Worm (Caenorhabditis elegans) whole organism, early embryonic: Measurements from ENCODE around the gene nsy-1.

Source experiments
- B0310.2 ChIP-seq: sonication (generic microtip); optimal IDR thresholded peaks from 2 replicates; lab custom pipeline; 2016; ENCODE audit warnings: mild to moderate bottlenecking, missing genetic modification characterization, missing compliant biosample characterization
- F13C5.2 ChIP-seq: sonication (generic microtip); optimal IDR thresholded peaks from 2 replicates; lab custom pipeline; 2017; ENCODE audit warnings: mild to moderate bottlenecking, missing genetic modification characterization, inconsistent platforms, missing compliant biosample characterization
- aly-1 ChIP-seq: sonication (generic microtip); optimal IDR thresholded peaks from 2 replicates; lab custom pipeline; 2016; ENCODE audit warnings: missing genetic modification characterization, missing compliant biosample characterization
- ama-1 ChIP-seq: fragments of 150-350 bp; optimal IDR thresholded peaks from 2 replicates; lab custom pipeline; 2014
- ceh-13 ChIP-seq: fragments of 200-800 bp; sonication (Bioruptor generic); optimal IDR thresholded peaks from 2 replicates; lab custom pipeline; 2018; ENCODE audit warnings: mild to moderate bottlenecking, missing genetic modification characterization, missing compliant biosample characterization
- ceh-36 ChIP-seq: sonication (generic microtip); optimal IDR thresholded peaks from 2 replicates; lab custom pipeline; 2016; ENCODE audit warnings: missing genetic modification characterization, inconsistent platforms, missing compliant biosample characterization
- ets-7 ChIP-seq: sonication (generic microtip); optimal IDR thresholded peaks from 2 replicates; lab custom pipeline; 2016; ENCODE audit warnings: missing genotype, missing genetic modification characterization, missing compliant biosample characterization
- flt-1 ChIP-seq: fragments of 200-800 bp; sonication (Bioruptor generic); IDR thresholded peaks from 2 replicates; pipeline ENCODE4 v1.3.6; 2022; ENCODE audit warnings: missing genetic modification characterization, missing compliant biosample characterization
- hmbx-1 ChIP-seq: sonication (generic microtip); optimal IDR thresholded peaks from 2 replicates; lab custom pipeline; 2016; ENCODE audit warnings: mild to moderate bottlenecking, missing genetic modification characterization, missing compliant biosample characterization
- hmg-4 ChIP-seq: fragments of 200-800 bp; sonication (Bioruptor generic); optimal IDR thresholded peaks from 2 replicates; lab custom pipeline; 2018; ENCODE audit warnings: mild to moderate bottlenecking, missing genetic modification characterization, missing compliant biosample characterization
- hnd-1 ChIP-seq: sonication (generic microtip); optimal IDR thresholded peaks from 2 replicates; lab custom pipeline; 2016; ENCODE audit warnings: missing genetic modification characterization, missing compliant biosample characterization
- pes-1 ChIP-seq: fragments of 200-800 bp; sonication (Bioruptor generic); IDR thresholded peaks from 2 replicates; pipeline ENCODE4 v1.3.6; 2022; ENCODE audit warnings: missing genetic modification reagents, missing genetic modification characterization, missing compliant biosample characterization
- scrt-1 ChIP-seq: fragments of 200-800 bp; sonication (Bioruptor generic); IDR thresholded peaks from 2 replicates; pipeline ENCODE4 v1.3.6; 2022; ENCODE audit warnings: missing genetic modification characterization, missing compliant biosample characterization
- sea-1 ChIP-seq: fragments of 200-800 bp; sonication (Bioruptor generic); conservative IDR thresholded peaks from 2 replicates; pipeline ENCODE4 v1.3.6; 2022; ENCODE audit warnings: missing genetic modification characterization, missing compliant biosample characterization
- tbx-11 ChIP-seq: fragments of 200-800 bp; sonication (Bioruptor generic); IDR thresholded peaks from 2 replicates; pipeline ENCODE4 v1.3.6; 2022; ENCODE audit warnings: missing genetic modification characterization, missing compliant biosample characterization
- tbx-37 ChIP-seq: fragments of 200-800 bp; sonication (Bioruptor generic); conservative IDR thresholded peaks from 2 replicates; pipeline ENCODE4 v1.3.6; 2022; ENCODE audit warnings: missing genetic modification reagents, missing genetic modification characterization, missing compliant biosample characterization
- tra-4 ChIP-seq: sonication (generic microtip); optimal IDR thresholded peaks from 2 replicates; lab custom pipeline; 2017; ENCODE audit warnings: missing genetic modification characterization, missing compliant biosample characterization

nsy-1 gene

ce11 chrII:5031612-5032011 is 9.1 kb downstream of the nsy-1 start, which contains the start of gene wdr-83:
TSS of gene wdr-83 (minus strand) at chrII:5031712.
- TF ChIP-seq pes-1 (GFP tag; lab: Robert Waterston, UW) (no peak), hnd-1 (tag; lab: Kevin White, UChicago) (no peak), scrt-1 (GFP tag; lab: Robert Waterston, UW) (no peak), F13C5.2 (tag; lab: Kevin White, UChicago) (no peak), flt-1 (GFP tag; lab: Robert Waterston, UW) (no peak), sea-1 (no peak)

DNA sequence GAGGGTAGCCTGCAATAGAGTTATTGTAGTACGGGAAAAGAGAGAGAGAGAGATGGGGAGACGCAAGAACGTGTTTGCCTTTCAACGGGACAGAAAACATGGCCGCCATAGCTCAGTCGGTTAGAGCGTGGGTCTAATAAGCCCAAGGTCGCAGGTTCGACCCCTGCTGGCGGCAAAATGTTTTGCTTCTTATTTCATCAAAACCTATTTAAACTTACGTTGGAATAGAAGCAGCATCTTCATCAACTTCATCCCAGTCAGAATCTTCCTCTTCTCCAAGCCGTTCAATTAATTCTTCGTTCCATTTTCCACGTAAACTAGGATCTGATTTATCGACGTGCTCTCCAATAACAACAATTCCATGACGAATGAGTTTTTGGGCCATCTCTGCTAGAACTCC is 10.1 kb downstream of the nsy-1 start:
- TF ChIP-seq ama-1 (lab: Kevin White, UChicago), result peak; percentile 74
- peak; percentile 81 for TF ChIP-seq tra-4 (tag; lab: Kevin White, UChicago)
- peak; percentile 79 for TF ChIP-seq hnd-1 (tag; lab: Kevin White, UChicago)
- TF ChIP-seq B0310.2, result peak; percentile 94
- TF ChIP-seq ceh-36 (tag; lab: Kevin White, UChicago), result peak; percentile 92
- peak; percentile 91 for TF ChIP-seq flt-1 (GFP tag; lab: Robert Waterston, UW)
- peak; percentile 96 for TF ChIP-seq aly-1 (tag; lab: Kevin White, UChicago)
- peak; percentile 94 for TF ChIP-seq tbx-37 (GFP tag; lab: Robert Waterston, UW)
- TF ChIP-seq pes-1 (GFP tag; lab: Robert Waterston, UW), result peak; percentile 96
- TF ChIP-seq ceh-13 (GFP tag; lab: Kevin White, UChicago), result peak; percentile 77
- peak; percentile 83 for TF ChIP-seq hmbx-1 (tag; lab: Kevin White, UChicago)
- peak; percentile 95 for TF ChIP-seq scrt-1 (GFP tag; lab: Robert Waterston, UW)
- TF ChIP-seq F13C5.2 (tag; lab: Kevin White, UChicago), result peak; percentile 97
- peak; percentile 94 for TF ChIP-seq tbx-11
- TF ChIP-seq sea-1, result peak; percentile 92
- TF ChIP-seq hmg-4 (GFP tag; lab: Kevin White, UChicago), result peak; percentile 98
- TF ChIP-seq ets-7 (tag; lab: Kevin White, UChicago), result peak; percentile 91

- no peak for TF ChIP-seq pes-1 (GFP tag; lab: Robert Waterston, UW)
- no peak for TF ChIP-seq scrt-1 (GFP tag; lab: Robert Waterston, UW)
- no peak for TF ChIP-seq ama-1 (lab: Kevin White, UChicago)
These were observed 11.4 kb downstream of the nsy-1 start, which contains the start of gene F33G12.3 for ce11 chrII:5033935-5034334. TSS of gene F33G12.3 (minus strand) at chrII:5034035.

DNA sequence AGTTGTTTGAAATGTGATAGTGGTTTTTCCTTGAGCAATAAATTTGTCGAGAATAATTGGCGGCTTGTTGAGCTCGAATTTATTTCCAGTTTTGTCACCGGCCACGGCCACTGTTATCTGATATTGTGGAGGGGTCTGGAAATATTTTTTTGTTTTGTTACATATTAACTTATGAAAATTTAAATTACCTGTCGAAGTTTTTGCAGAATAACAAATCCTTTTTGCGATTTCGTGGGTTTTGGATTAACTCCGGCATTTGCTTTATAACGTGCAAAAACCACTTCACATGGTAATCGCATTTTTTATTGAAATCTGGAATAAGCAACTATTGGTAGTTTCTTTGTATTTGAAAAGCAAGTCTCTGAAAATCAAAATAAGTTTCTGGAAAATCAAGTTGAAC is 13.6 kb downstream of the nsy-1 start, which contains the start of gene lrr-1:
Gene lrr-1 (minus strand): TSS at position 312 of the 400 bp plus-strand sequence.
- TF ChIP-seq hmg-4 (GFP tag; lab: Kevin White, UChicago), result no peak
- TF ChIP-seq B0310.2, result no peak
- no peak for TF ChIP-seq ceh-36 (tag; lab: Kevin White, UChicago)
- TF ChIP-seq tbx-11, result no peak
- TF ChIP-seq ama-1 (lab: Kevin White, UChicago), result no peak
- no peak for TF ChIP-seq F13C5.2 (tag; lab: Kevin White, UChicago)
- no peak for TF ChIP-seq pes-1 (GFP tag; lab: Robert Waterston, UW)
- no peak for TF ChIP-seq ceh-13 (GFP tag; lab: Kevin White, UChicago)
- TF ChIP-seq hnd-1 (tag; lab: Kevin White, UChicago), result no peak
- TF ChIP-seq hmbx-1 (tag; lab: Kevin White, UChicago), result no peak
- no peak for TF ChIP-seq aly-1 (tag; lab: Kevin White, UChicago)
- no peak for TF ChIP-seq tra-4 (tag; lab: Kevin White, UChicago)
- no peak for TF ChIP-seq scrt-1 (GFP tag; lab: Robert Waterston, UW)
- no peak for TF ChIP-seq sea-1
- TF ChIP-seq flt-1 (GFP tag; lab: Robert Waterston, UW), result no peak

- TF ChIP-seq tbx-37 (GFP tag; lab: Robert Waterston, UW) (no peak), B0310.2 (no peak), flt-1 (GFP tag; lab: Robert Waterston, UW) (no peak), pes-1 (GFP tag; lab: Robert Waterston, UW) (no peak), ceh-36 (tag; lab: Kevin White, UChicago) (no peak), tra-4 (tag; lab: Kevin White, UChicago) (no peak), tbx-11 (no peak), ceh-13 (GFP tag; lab: Kevin White, UChicago) (no peak), hmg-4 (GFP tag; lab: Kevin White, UChicago) (no peak), ets-7 (tag; lab: Kevin White, UChicago) (no peak), F13C5.2 (tag; lab: Kevin White, UChicago) (no peak), aly-1 (tag; lab: Kevin White, UChicago) (no peak), hmbx-1 (tag; lab: Kevin White, UChicago) (no peak), scrt-1 (GFP tag; lab: Robert Waterston, UW) (no peak)
These were observed 17.4 kb downstream of the nsy-1 start, which contains the start of gene golg-2 for ce11 chrII:5039912-5040311. TSS of gene golg-2 (minus strand) at chrII:5040091.

DNA sequence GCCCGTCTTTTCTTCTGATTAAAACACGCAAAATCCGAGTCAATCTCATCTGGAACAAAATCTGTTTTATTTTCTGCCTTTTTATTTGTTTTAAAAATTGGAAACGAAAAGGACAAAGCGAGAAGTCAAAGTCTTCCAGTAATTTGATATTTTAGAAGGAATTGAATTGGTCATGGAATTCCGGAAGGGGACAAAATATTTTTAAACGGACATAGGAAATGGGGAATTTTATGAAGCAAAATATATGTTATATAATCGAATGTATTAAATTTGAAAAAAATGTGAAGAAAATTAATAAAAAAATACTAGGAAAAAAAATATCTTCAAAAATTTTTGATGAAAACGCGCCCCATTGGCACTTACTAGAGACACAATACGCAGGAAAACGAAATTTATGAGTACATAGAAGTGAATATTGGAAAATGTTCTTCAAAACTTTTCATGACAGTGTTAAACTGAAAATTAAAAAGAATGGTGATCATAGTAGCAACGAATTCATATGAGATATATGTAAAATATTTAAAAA is 18.1 kb downstream of the nsy-1 start, which contains the start of gene F33G12.7:
Gene F33G12.7 (minus strand): TSS at position 51 of the 526 bp plus-strand sequence.
- TF ChIP-seq flt-1 (GFP tag; lab: Robert Waterston, UW), result no peak
- TF ChIP-seq hmg-4 (GFP tag; lab: Kevin White, UChicago), result no peak
- no peak for TF ChIP-seq B0310.2
- TF ChIP-seq hmbx-1 (tag; lab: Kevin White, UChicago), result no peak
- no peak for TF ChIP-seq sea-1
- TF ChIP-seq ets-7 (tag; lab: Kevin White, UChicago), result no peak
- no peak for TF ChIP-seq ceh-13 (GFP tag; lab: Kevin White, UChicago)
- no peak for TF ChIP-seq ceh-36 (tag; lab: Kevin White, UChicago)
- no peak for TF ChIP-seq tbx-11
- no peak for TF ChIP-seq F13C5.2 (tag; lab: Kevin White, UChicago)
- no peak for TF ChIP-seq scrt-1 (GFP tag; lab: Robert Waterston, UW)
- no peak for TF ChIP-seq tbx-37 (GFP tag; lab: Robert Waterston, UW)
- TF ChIP-seq ama-1 (lab: Kevin White, UChicago), result no peak
- no peak for TF ChIP-seq aly-1 (tag; lab: Kevin White, UChicago)
- TF ChIP-seq hnd-1 (tag; lab: Kevin White, UChicago), result no peak
- no peak for TF ChIP-seq pes-1 (GFP tag; lab: Robert Waterston, UW)
- no peak for TF ChIP-seq tra-4 (tag; lab: Kevin White, UChicago)
